Worm (Caenorhabditis elegans) whole organism, L3 larva: Measurements from ENCODE around the gene pqn-27.

Experiments used
- elt-3 ChIP-seq, 3 experiments: fragments of 150-350 bp in 1 of 3; sonication (generic microtip) in 2 of 3; optimal IDR thresholded peaks; 2 replicates in 2 of 3; 4 replicates in 1 of 3; lab custom pipeline; 2014 to 2017; ENCODE audit warnings: missing biosample characterization in 3 of 3, missing genetic modification characterization in 3 of 3
- fkh-10 ChIP-seq: sonication (generic microtip); optimal IDR thresholded peaks from 2 replicates; lab custom pipeline; 2017; ENCODE audit warnings: missing biosample characterization, missing genetic modification reagents, missing genetic modification characterization
- sea-2 ChIP-seq: fragments of 150-350 bp; sonication (generic microtip); optimal IDR thresholded peaks from 4 replicates; lab custom pipeline; 2014; ENCODE audit warnings: missing biosample characterization, missing genetic modification reagents, missing genetic modification characterization
- ztf-11 ChIP-seq: fragments of 150-350 bp; optimal IDR thresholded peaks from 2 replicates; lab custom pipeline; 2014; ENCODE audit warnings: missing biosample characterization, missing genetic modification characterization
- ztf-4 ChIP-seq: fragments of 150-350 bp; optimal IDR thresholded peaks from 2 replicates; lab custom pipeline; 2014; ENCODE audit warnings: missing biosample characterization, missing genetic modification characterization

The pqn-27 gene

DNA sequence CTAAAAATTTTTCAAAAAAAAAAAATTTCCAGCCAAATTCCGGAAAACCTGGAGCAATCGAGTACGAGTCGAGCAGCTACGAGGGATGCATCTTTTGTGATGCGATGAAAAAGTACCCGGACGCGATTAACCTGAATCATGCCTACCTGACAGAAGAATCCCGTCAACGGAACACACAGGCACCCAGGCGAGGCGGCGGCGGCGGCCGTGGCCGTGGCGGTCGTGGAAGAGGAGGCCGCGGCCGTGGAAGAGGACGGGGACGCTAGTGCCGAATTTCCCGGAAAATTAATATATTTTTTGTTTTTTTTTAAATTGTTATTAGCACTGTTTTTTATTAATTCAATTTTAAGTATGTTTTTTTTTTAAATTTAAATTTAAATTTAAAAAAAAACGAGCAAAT, 58.9 kb downstream of the pqn-27 start:
- TF ChIP-seq fkh-10 (no peak), elt-3 (tag; optimal IDR thresholded peaks at IDR 0.05; lab: Kevin White, UChicago) (no peak), sea-2 (GFP tag; lab: Kevin White, UChicago) (no peak), ztf-4 (tag; lab: Kevin White, UChicago) (no peak), ztf-11 (tag; lab: Kevin White, UChicago) (no peak)
